Worm (Caenorhabditis elegans) whole organism, L4 larva: ENCODE results near the gene C25F9.11.
"Not testable (repeated sequence)": the region's sequence is repeated elsewhere in the genome, so short reads cannot be mapped to it uniquely, and the experiment has no call there.

Experiments used
- aly-2 ChIP-seq: sonication (generic microtip); optimal IDR thresholded peaks from 2 replicates; lab custom pipeline; 2018; ENCODE audit warnings: missing biosample characterization, missing genetic modification characterization
- ama-1 ChIP-seq: fragments of 150-350 bp; optimal IDR thresholded peaks from 2 replicates; lab custom pipeline; 2014; ENCODE audit warnings: inconsistent platforms, mixed read lengths
- attf-4 ChIP-seq: sonication (generic microtip); optimal IDR thresholded peaks from 3 replicates; lab custom pipeline; 2017; ENCODE audit warnings: missing biosample characterization, missing genetic modification characterization
- ceh-44 ChIP-seq: fragments of 200-800 bp; sonication (Bioruptor generic); IDR thresholded peaks from 2 replicates; pipeline ENCODE4 v1.3.6; 2022; ENCODE audit warnings: missing genetic modification reagents, missing genetic modification characterization, missing compliant biosample characterization
- dve-1 ChIP-seq: sonication (generic microtip); optimal IDR thresholded peaks from 2 replicates; lab custom pipeline; 2017; ENCODE audit warnings: antibody characterized with exemption, mild to moderate bottlenecking, missing genetic modification characterization, missing compliant biosample characterization; ENCODE audit not compliant: insufficient read depth
- lsy-2 ChIP-seq, 2 experiments: fragments of 150-350 bp in 1 of 2; sonication (generic microtip) in 1 of 2; optimal IDR thresholded peaks; 2 replicates each; lab custom pipeline; 2014 to 2017; ENCODE audit warnings: missing biosample characterization in 2 of 2, missing genetic modification characterization in 2 of 2
- nhr-237 ChIP-seq: sonication (generic microtip); optimal IDR thresholded peaks from 2 replicates; lab custom pipeline; 2017; ENCODE audit warnings: missing biosample characterization, missing genetic modification characterization
- nhr-76 ChIP-seq: fragments of 150-350 bp; optimal IDR thresholded peaks from 2 replicates; lab custom pipeline; 2014; ENCODE audit warnings: missing biosample characterization, missing genetic modification characterization
- pha-4 ChIP-seq, 2 experiments: fragments of 150-350 bp in 1 of 2; fragments of 200-800 bp in 1 of 2; sonication (Bioruptor generic) in 1 of 2; IDR thresholded peaks in 1 of 2; optimal IDR thresholded peaks in 1 of 2; 2 replicates each; pipeline versions ENCODE4 v1.3.6 to Lab custom; 2014 to 2022; ENCODE audit warnings: missing genetic modification characterization in 2 of 2, missing genetic modification reagents in 2 of 2, missing biosample characterization in 1 of 2, missing compliant biosample characterization in 1 of 2
- pqm-1 ChIP-seq: sonication (generic microtip); optimal IDR thresholded peaks from 2 replicates; lab custom pipeline; 2017; ENCODE audit warnings: missing biosample characterization, missing genetic modification characterization
- skn-1 ChIP-seq: fragments of 150-350 bp; optimal IDR thresholded peaks from 2 replicates; lab custom pipeline; 2014; ENCODE audit warnings: missing biosample characterization, missing genetic modification characterization
- snpc-4 ChIP-seq: fragments of 150-350 bp; optimal IDR thresholded peaks from 2 replicates; lab custom pipeline; 2014; ENCODE audit warnings: missing biosample characterization, missing genetic modification characterization
- spr-1 ChIP-seq: sonication (generic microtip); optimal IDR thresholded peaks from 2 replicates; lab custom pipeline; 2016; ENCODE audit warnings: mild to moderate bottlenecking, missing genetic modification characterization, missing compliant biosample characterization
- ztf-11 ChIP-seq: fragments of 150-350 bp; optimal IDR thresholded peaks from 2 replicates; lab custom pipeline; 2014; ENCODE audit warnings: missing biosample characterization, missing genetic modification characterization

- TF ChIP-seq ceh-44 (GFP tag; lab: Robert Waterston, UW); ama-1; attf-4 (tag; lab: Kevin White, UChicago); nhr-76 (tag; lab: Kevin White, UChicago); snpc-4 (tag; lab: Kevin White, UChicago); nhr-237; skn-1 (tag; lab: Kevin White, UChicago); spr-1 (tag; lab: Kevin White, UChicago); pqm-1 (tag; lab: Kevin White, UChicago); ztf-11 (tag; lab: Kevin White, UChicago); pha-4 (GFP tag; IDR thresholded peaks at IDR 0.05; lab: Robert Waterston, UW); pha-4 (tag; optimal IDR thresholded peaks at IDR 0.05; lab: Kevin White, UChicago); lsy-2 (tag; optimal IDR thresholded peaks at IDR 0.05; lab: Kevin White, UChicago); dve-1; aly-2 (tag; lab: Kevin White, UChicago): not testable (repeated sequence)
Observed at ce11 chrV:19419301-19419700, 13.6 kb downstream of the C25F9.11 start.
